Fruit fly (Drosophila melanogaster): ENCODE data around the gene CG33710.

The CG33710 gene

dm6 chr3L:19994015-19994414 is 41.4 kb upstream of the CG33710 start (continued):
- TF ChIP-seq CG7745 (tag; optimal IDR thresholded peaks at IDR 0.05) (no peak), Bteb2 (GFP tag; optimal IDR thresholded peaks at IDR 0.05) (no peak), nau (GFP tag; optimal IDR thresholded peaks at IDR 0.05) (no peak), jing (GFP tag; optimal IDR thresholded peaks at IDR 0.05) (no peak), Asciz (GFP tag; optimal IDR thresholded peaks at IDR 0.05) (no peak), lola (GFP tag; optimal IDR thresholded peaks at IDR 0.05) (no peak), rib (GFP tag; IDR thresholded peaks at IDR 0.05) (no peak), gsb (GFP tag; IDR thresholded peaks at IDR 0.05) (no peak), chn (GFP tag; optimal IDR thresholded peaks at IDR 0.05) (no peak), Nf-YC (tag; optimal IDR thresholded peaks at IDR 0.05) (peak; percentile 61), sisA (GFP tag; IDR thresholded peaks at IDR 0.05) (no peak), gcm (GFP tag; optimal IDR thresholded peaks at IDR 0.05) (no peak), Neu2 (GFP tag; optimal IDR thresholded peaks at IDR 0.05; ENCODE audit: borderline replicate concordance) (no peak), CG4404 (GFP tag; IDR thresholded peaks at IDR 0.05) (no peak), abd-A (tag; optimal IDR thresholded peaks at IDR 0.05) (peak; percentile 7), Poxn (GFP tag; IDR thresholded peaks at IDR 0.05) (no peak), CG11398 (GFP tag; optimal IDR thresholded peaks at IDR 0.05) (no peak), hkb (optimal IDR thresholded peaks at IDR 0.05) (no peak), hkb (GFP tag; IDR thresholded peaks at IDR 0.05) (no peak), ssp (GFP tag; IDR thresholded peaks at IDR 0.05) (no peak), Dad (GFP tag; optimal IDR thresholded peaks at IDR 0.05) (no peak), stwl (tag; optimal IDR thresholded peaks at IDR 0.05) (peak; percentile 35), croc (GFP tag; conservative IDR thresholded peaks at IDR 0.05) (no peak), ttk (GFP tag; IDR thresholded peaks at IDR 0.05) (no peak), MTF-1 (GFP tag; optimal IDR thresholded peaks at IDR 0.05; ENCODE audit: borderline replicate concordance) (no peak), D19A (tag; optimal IDR thresholded peaks at IDR 0.05) (no peak), grn (GFP tag; optimal IDR thresholded peaks at IDR 0.05) (no peak), Ssrp (tag; optimal IDR thresholded peaks at IDR 0.05) (no peak), CG12155 (GFP tag; optimal IDR thresholded peaks at IDR 0.05) (no peak), disco-r (GFP tag; optimal IDR thresholded peaks at IDR 0.05) (no peak), Ravus (GFP tag; IDR thresholded peaks at IDR 0.05) (no peak), CG15269 (tag; optimal IDR thresholded peaks at IDR 0.05) (no peak), CG15514 (GFP tag; optimal IDR thresholded peaks at IDR 0.05) (no peak), unpg (GFP tag; optimal IDR thresholded peaks at IDR 0.05) (no peak), YL-1 (GFP tag; optimal IDR thresholded peaks at IDR 0.05) (no peak)

DNA sequence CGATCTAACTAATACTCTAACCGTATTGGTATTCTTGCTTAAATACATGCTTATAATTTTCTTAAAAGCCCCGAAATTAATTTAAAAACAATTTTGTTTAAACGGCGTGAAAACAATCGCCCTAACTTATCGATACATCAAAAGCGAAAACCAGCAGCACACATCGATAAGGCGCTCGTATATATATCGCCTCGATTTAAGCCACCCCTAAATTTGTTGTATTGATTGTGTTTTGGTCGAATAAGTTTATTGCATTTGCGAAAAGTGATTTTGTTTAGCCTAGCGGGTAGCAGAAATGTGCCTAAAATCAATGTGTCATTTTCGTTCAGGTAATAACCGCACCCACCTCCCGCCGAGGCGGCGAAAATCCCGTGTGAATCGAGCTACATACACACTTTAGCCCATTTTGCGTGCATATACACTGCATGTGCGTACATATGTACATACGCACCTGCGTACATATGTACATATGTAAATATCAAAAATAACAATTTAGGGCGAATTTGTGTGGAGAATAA is 39.2 kb upstream of the CG33710 start, which contains the start of the genes CG7646 and Nca:
TSS of gene CG7646 (plus strand) at position 174 of the 518 bp plus-strand sequence.
TSS of gene Nca (plus strand) at position 174 of the 518 bp plus-strand sequence.
- no peak for TF ChIP-seq Stat92E (GFP tag; optimal IDR thresholded peaks at IDR 0.05)
- no peak for TF ChIP-seq CG11696 (GFP tag; IDR thresholded peaks at IDR 0.05)
- TF ChIP-seq CG9727 (GFP tag; optimal IDR thresholded peaks at IDR 0.05), result no peak
- TF ChIP-seq vnd (GFP tag; IDR thresholded peaks at IDR 0.05; ENCODE audit: partially characterized antibody), result peak; percentile 90
- TF ChIP-seq CG8089 (GFP tag; optimal IDR thresholded peaks at IDR 0.05), result no peak
- no peak for TF ChIP-seq Kr (GFP tag; optimal IDR thresholded peaks at IDR 0.05)
- TF ChIP-seq CG6854 (GFP tag; optimal IDR thresholded peaks at IDR 0.05), result no peak
- no peak for TF ChIP-seq CG3163 (GFP tag; optimal IDR thresholded peaks at IDR 0.05)
- no peak for TF ChIP-seq CG3847 (GFP tag; IDR thresholded peaks at IDR 0.05)
- TF ChIP-seq tx (GFP tag; optimal IDR thresholded peaks at IDR 0.05), result no peak
- TF ChIP-seq dysf (GFP tag; IDR thresholded peaks at IDR 0.05), result no peak
- TF ChIP-seq amos (GFP tag; IDR thresholded peaks at IDR 0.05; ENCODE audit: partially characterized antibody), result peak; percentile 96
- TF ChIP-seq CG17361 (GFP tag; IDR thresholded peaks at IDR 0.05), result no peak; the same call in 2 of the 3 replicates
- TF ChIP-seq CG34422 (GFP tag; IDR thresholded peaks at IDR 0.05), result no peak; the same call in 2 of the 3 replicates
- no peak for TF ChIP-seq TFAM (GFP tag; optimal IDR thresholded peaks at IDR 0.05)
- TF ChIP-seq Aef1 (GFP tag; IDR thresholded peaks at IDR 0.05), result no peak
- TF ChIP-seq CG30020 (tag; optimal IDR thresholded peaks at IDR 0.05), result peak; percentile 93
- TF ChIP-seq sug (tag; optimal IDR thresholded peaks at IDR 0.05), result no peak

Measured in whole organism, embryonic.